Worm (Caenorhabditis elegans): ENCODE measurements around the gene math-14.

The math-14 gene

ce11 chrII:1897936-1898335, 28.7 kb downstream of the math-14 start, which contains the start of gene C46F9.6:
Gene C46F9.6 (plus strand): TSS chrII:1898236.
- TF ChIP-seq med-1 (GFP tag; optimal IDR thresholded peaks at IDR 0.05; ENCODE audit: insufficient read depth) = no peak
- no peak for TF ChIP-seq ref-1 (GFP tag; conservative IDR thresholded peaks at IDR 0.05)
- TF ChIP-seq T22C8.4 (GFP tag; IDR thresholded peaks at IDR 0.05) = no peak
- TF ChIP-seq cog-1 (tag; optimal IDR thresholded peaks at IDR 0.05) = no peak
- no peak for TF ChIP-seq flt-1 (GFP tag; IDR thresholded peaks at IDR 0.05)
- TF ChIP-seq tab-1 (GFP tag; IDR thresholded peaks at IDR 0.05) = no peak
- TF ChIP-seq klf-2 (GFP tag; conservative IDR thresholded peaks at IDR 0.05) = no peak
- no peak for TF ChIP-seq ztf-29 (GFP tag; IDR thresholded peaks at IDR 0.05)
- TF ChIP-seq ztf-23 (GFP tag; IDR thresholded peaks at IDR 0.05) = no peak

DNA sequence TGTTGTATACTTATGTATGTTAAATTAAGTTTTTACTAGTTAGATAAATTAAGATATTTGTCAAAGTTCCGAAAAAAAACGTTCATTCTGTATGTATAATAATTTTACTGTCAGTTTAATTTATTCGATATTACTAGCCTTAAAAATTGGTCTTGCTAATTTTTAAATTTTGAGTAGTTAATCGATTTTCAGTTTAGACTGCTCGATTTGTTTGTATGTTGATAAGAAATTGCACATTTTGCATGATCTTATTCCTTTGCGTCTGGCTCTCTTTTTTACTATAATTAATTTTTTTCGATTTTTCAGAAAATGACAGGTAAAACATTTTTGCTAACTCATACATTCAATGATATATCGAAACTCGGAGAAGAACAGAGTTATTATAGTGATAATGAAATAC, 30.7 kb downstream of the math-14 start, which contains the start of gene math-24:
math-24 (plus strand) TSS at position 301 of the 400 bp plus-strand sequence.
- TF ChIP-seq klf-2 (GFP tag; conservative IDR thresholded peaks at IDR 0.05) (no peak), cog-1 (tag; optimal IDR thresholded peaks at IDR 0.05) (no peak), tab-1 (GFP tag; IDR thresholded peaks at IDR 0.05) (no peak), ref-1 (GFP tag; conservative IDR thresholded peaks at IDR 0.05) (no peak), med-1 (GFP tag; optimal IDR thresholded peaks at IDR 0.05; ENCODE audit: insufficient read depth) (no peak)

DNA sequence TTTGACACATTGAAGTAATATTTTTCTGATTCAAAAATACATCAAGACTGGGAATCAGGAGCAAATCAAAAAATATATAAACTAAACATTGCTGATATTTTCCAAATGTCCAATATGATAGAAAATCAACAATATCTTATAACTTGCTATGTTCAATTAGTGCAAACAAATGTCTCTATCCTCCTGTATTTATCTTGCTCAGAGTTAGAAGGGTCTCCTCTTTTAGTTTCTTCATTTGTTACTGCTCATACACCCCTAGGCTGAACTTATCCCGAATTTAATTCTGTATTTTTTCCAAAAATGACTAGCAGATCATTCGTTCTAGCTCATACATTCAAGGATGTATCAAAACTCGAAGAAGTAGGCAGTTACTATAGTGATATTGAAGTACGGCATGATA, 32.8 kb downstream of the math-14 start, which contains the start of gene math-23:
math-23 (plus strand) TSS at position 301 of the 400 bp plus-strand sequence.
- TF ChIP-seq cog-1 (tag; optimal IDR thresholded peaks at IDR 0.05) = no peak
- no peak for TF ChIP-seq flt-1 (GFP tag; IDR thresholded peaks at IDR 0.05)
- TF ChIP-seq med-1 (GFP tag; optimal IDR thresholded peaks at IDR 0.05; ENCODE audit: insufficient read depth) = no peak
- no peak for TF ChIP-seq T22C8.4 (GFP tag; IDR thresholded peaks at IDR 0.05)
- TF ChIP-seq ztf-29 (GFP tag; IDR thresholded peaks at IDR 0.05) = no peak
- no peak for TF ChIP-seq ztf-23 (GFP tag; IDR thresholded peaks at IDR 0.05)
- no peak for TF ChIP-seq ref-1 (GFP tag; conservative IDR thresholded peaks at IDR 0.05)
- TF ChIP-seq klf-2 (GFP tag; conservative IDR thresholded peaks at IDR 0.05) = no peak
- TF ChIP-seq tab-1 (GFP tag; IDR thresholded peaks at IDR 0.05) = no peak

DNA sequence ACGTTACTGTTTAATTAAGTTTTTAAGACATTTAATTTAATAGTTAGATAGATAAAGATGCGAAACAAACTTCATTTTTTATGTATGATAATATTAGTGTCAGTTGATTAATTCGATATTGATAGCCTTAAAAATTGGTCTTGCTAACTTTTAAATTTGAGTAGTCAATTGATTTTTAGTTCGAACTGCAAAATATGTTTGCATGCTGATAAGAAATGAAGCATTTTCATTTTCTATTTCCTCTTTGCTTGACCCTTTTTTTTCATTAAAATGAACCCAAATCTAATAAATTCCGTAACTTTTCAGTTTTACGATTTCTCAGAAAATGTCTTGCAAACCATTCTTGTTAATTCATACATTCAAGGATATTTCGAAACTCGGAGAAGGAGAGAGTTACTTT, 35.9 kb downstream of the math-14 start, which contains the start of gene math-22:
math-22 (plus strand) TSS at position 301 of the 400 bp plus-strand sequence.
- TF ChIP-seq ztf-23 (GFP tag; IDR thresholded peaks at IDR 0.05) (no peak), tab-1 (GFP tag; IDR thresholded peaks at IDR 0.05) (no peak), ztf-29 (GFP tag; IDR thresholded peaks at IDR 0.05) (no peak), T22C8.4 (GFP tag; IDR thresholded peaks at IDR 0.05) (no peak), flt-1 (GFP tag; IDR thresholded peaks at IDR 0.05) (no peak), cog-1 (tag; optimal IDR thresholded peaks at IDR 0.05) (no peak), klf-2 (GFP tag; conservative IDR thresholded peaks at IDR 0.05) (no peak), med-1 (GFP tag; optimal IDR thresholded peaks at IDR 0.05; ENCODE audit: insufficient read depth) (no peak), ref-1 (GFP tag; conservative IDR thresholded peaks at IDR 0.05) (no peak)

- no peak for TF ChIP-seq cog-1 (tag; optimal IDR thresholded peaks at IDR 0.05)
- TF ChIP-seq med-1 (GFP tag; optimal IDR thresholded peaks at IDR 0.05; ENCODE audit: insufficient read depth) = no peak
- TF ChIP-seq flt-1 (GFP tag; IDR thresholded peaks at IDR 0.05) = no peak
- no peak for TF ChIP-seq ztf-23 (GFP tag; IDR thresholded peaks at IDR 0.05)
- no peak for TF ChIP-seq klf-2 (GFP tag; conservative IDR thresholded peaks at IDR 0.05)
- TF ChIP-seq ref-1 (GFP tag; conservative IDR thresholded peaks at IDR 0.05) = no peak
- no peak for TF ChIP-seq tab-1 (GFP tag; IDR thresholded peaks at IDR 0.05)
- TF ChIP-seq T22C8.4 (GFP tag; IDR thresholded peaks at IDR 0.05) = no peak
- TF ChIP-seq ztf-29 (GFP tag; IDR thresholded peaks at IDR 0.05) = no peak
Measured at ce11 chrII:1912741-1913140, 43.5 kb downstream of the math-14 start, which contains the start of gene math-31. Gene math-31 (minus strand): TSS chrII:1912841.

DNA sequence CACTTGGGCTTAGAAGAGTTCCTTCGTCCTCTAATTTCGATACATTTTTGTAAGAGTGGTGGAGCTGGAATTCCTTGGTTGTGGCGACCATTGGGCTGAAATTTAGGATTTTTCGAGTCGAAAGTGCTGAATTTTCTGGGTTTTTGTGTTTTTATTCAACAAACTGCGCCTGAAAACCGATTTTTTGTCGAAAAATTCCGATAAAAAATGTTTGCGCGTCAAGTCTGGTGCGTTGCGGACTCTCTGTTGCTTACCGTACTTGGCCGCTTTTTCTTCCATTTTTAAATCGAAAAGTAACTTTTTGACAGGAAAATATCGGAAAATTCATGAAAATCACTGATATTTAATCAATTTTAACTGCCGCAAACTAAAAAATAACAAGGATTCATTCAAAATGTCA, 48.6 kb downstream of the math-14 start, which contains the start of gene bath-4:
bath-4 (minus strand) TSS at position 101 of the 400 bp plus-strand sequence.
- TF ChIP-seq ztf-29 (GFP tag; IDR thresholded peaks at IDR 0.05) = no peak
- TF ChIP-seq cog-1 (tag; optimal IDR thresholded peaks at IDR 0.05) = no peak
- no peak for TF ChIP-seq flt-1 (GFP tag; IDR thresholded peaks at IDR 0.05)
- TF ChIP-seq tab-1 (GFP tag; IDR thresholded peaks at IDR 0.05) = no peak
- TF ChIP-seq klf-2 (GFP tag; conservative IDR thresholded peaks at IDR 0.05) = no peak
- TF ChIP-seq ref-1 (GFP tag; conservative IDR thresholded peaks at IDR 0.05) = no peak
- TF ChIP-seq ztf-23 (GFP tag; IDR thresholded peaks at IDR 0.05) = no peak
- no peak for TF ChIP-seq med-1 (GFP tag; optimal IDR thresholded peaks at IDR 0.05; ENCODE audit: insufficient read depth)
- no peak for TF ChIP-seq T22C8.4 (GFP tag; IDR thresholded peaks at IDR 0.05)
